Fruit fly (Drosophila melanogaster): ENCODE measurements around the gene Sgt.

Gene Sgt

dm6 chr2L:17500946-17501451, 29.6 kb downstream of the Sgt start, which contains the start of the genes mEFTs and Dhc36C (continued):
- TF ChIP-seq phol (tag; optimal IDR thresholded peaks at IDR 0.05), result peak; percentile 56
- no peak for TF ChIP-seq lilli (GFP tag; optimal IDR thresholded peaks at IDR 0.05)
- no peak for TF ChIP-seq gsb (GFP tag; IDR thresholded peaks at IDR 0.05)
- no peak for TF ChIP-seq Hsf (GFP tag; optimal IDR thresholded peaks at IDR 0.05)
- TF ChIP-seq Stat92E (GFP tag; optimal IDR thresholded peaks at IDR 0.05), result no peak
- peak; percentile 87 for TF ChIP-seq knrl (GFP tag; IDR thresholded peaks at IDR 0.05; ENCODE audit: partially characterized antibody)
- TF ChIP-seq CG16813 (GFP tag; IDR thresholded peaks at IDR 0.05; ENCODE audit: partially characterized antibody), result peak; percentile 88
- TF ChIP-seq ac (GFP tag; optimal IDR thresholded peaks at IDR 0.05), result no peak
- TF ChIP-seq CG43689 (GFP tag; IDR thresholded peaks at IDR 0.05), result no peak
- peak; percentile 66 for TF ChIP-seq Ets97D (GFP tag; optimal IDR thresholded peaks at IDR 0.05)
- TF ChIP-seq CG11504 (tag; optimal IDR thresholded peaks at IDR 0.05), result peak; percentile 28
- no peak for TF ChIP-seq CG2199 (GFP tag; IDR thresholded peaks at IDR 0.05)
- peak; percentile 27; the same call in 1 of the 2 replicates for TF ChIP-seq sob (GFP tag; IDR thresholded peaks at IDR 0.05)
- peak; percentile 95 for TF ChIP-seq Opbp (GFP tag; IDR thresholded peaks at IDR 0.05; ENCODE audit: partially characterized antibody)
- TF ChIP-seq Eip74EF (GFP tag; optimal IDR thresholded peaks at IDR 0.05), result no peak
- TF ChIP-seq CG34224 (GFP tag; IDR thresholded peaks at IDR 0.05; ENCODE audit: partially characterized antibody), result peak; percentile 84
- no peak for TF ChIP-seq run (tag; optimal IDR thresholded peaks at IDR 0.05)
- peak; percentile 58 for TF ChIP-seq Lhr (GFP tag; optimal IDR thresholded peaks at IDR 0.05)
- no peak for TF ChIP-seq CG6683 (GFP tag; optimal IDR thresholded peaks at IDR 0.05)
- TF ChIP-seq CG14710 (tag; optimal IDR thresholded peaks at IDR 0.05), result peak; percentile 46
- peak; percentile 86 for TF ChIP-seq E2f2 (GFP tag; IDR thresholded peaks at IDR 0.05)
- no peak for TF ChIP-seq CG15696 (tag; optimal IDR thresholded peaks at IDR 0.05)
- TF ChIP-seq nmo (GFP tag; optimal IDR thresholded peaks at IDR 0.05), result peak; percentile 42
- TF ChIP-seq CG18599 (GFP tag; optimal IDR thresholded peaks at IDR 0.05), result no peak
- TF ChIP-seq CG7745 (tag; optimal IDR thresholded peaks at IDR 0.05), result no peak
- TF ChIP-seq Myb (GFP tag; optimal IDR thresholded peaks at IDR 0.05), result peak; percentile 66
- peak; percentile 15 for TF ChIP-seq HmgD (GFP tag; optimal IDR thresholded peaks at IDR 0.05)
- no peak for TF ChIP-seq CoRest (tag; optimal IDR thresholded peaks at IDR 0.05)
- TF ChIP-seq CG8290 (GFP tag; optimal IDR thresholded peaks at IDR 0.05), result no peak
- TF ChIP-seq CG8290 (tag; optimal IDR thresholded peaks at IDR 0.05), result peak in 1 of 2 experiments; percentile 40
- TF ChIP-seq Atf6 (GFP tag; IDR thresholded peaks at IDR 0.05), result no peak
- peak; percentile 69 for TF ChIP-seq nerfin-2 (GFP tag; IDR thresholded peaks at IDR 0.05; ENCODE audit: partially characterized antibody)
- TF ChIP-seq CG12391 (tag; optimal IDR thresholded peaks at IDR 0.05), result no peak
- TF ChIP-seq sc (optimal IDR thresholded peaks at IDR 0.05), result no peak
- no peak for TF ChIP-seq sc (GFP tag; optimal IDR thresholded peaks at IDR 0.05)
- no peak for TF ChIP-seq Hmx (GFP tag; optimal IDR thresholded peaks at IDR 0.05)
- no peak for TF ChIP-seq CG3407 (GFP tag; optimal IDR thresholded peaks at IDR 0.05)
- no peak for TF ChIP-seq Optix (GFP tag; IDR thresholded peaks at IDR 0.05)
- peak; percentile 92 for TF ChIP-seq CG42726 (GFP tag; IDR thresholded peaks at IDR 0.05; ENCODE audit: partially characterized antibody)
- peak in 1 of 2 experiments; percentile 98 for TF ChIP-seq Pdp1 (GFP tag; optimal IDR thresholded peaks at IDR 0.05)
- peak; percentile 60 for TF ChIP-seq CG1603 (tag; optimal IDR thresholded peaks at IDR 0.05)
- no peak for TF ChIP-seq HLH54F (GFP tag; optimal IDR thresholded peaks at IDR 0.05)
- TF ChIP-seq Dll (GFP tag; IDR thresholded peaks at IDR 0.05; ENCODE audit: partially characterized antibody), result peak; percentile 87
- no peak for TF ChIP-seq az2 (GFP tag; optimal IDR thresholded peaks at IDR 0.05)
- peak; percentile 8 for TF ChIP-seq CG15601 (tag; optimal IDR thresholded peaks at IDR 0.05)
- TF ChIP-seq CG17829 (tag; optimal IDR thresholded peaks at IDR 0.05), result peak; percentile 8
- no peak for TF ChIP-seq Bdp1 (GFP tag; optimal IDR thresholded peaks at IDR 0.05)
- TF ChIP-seq Max (GFP tag; optimal IDR thresholded peaks at IDR 0.05), result peak; percentile 70
- no peak for TF ChIP-seq Jarid2 (GFP tag; optimal IDR thresholded peaks at IDR 0.05)
